Worm (Caenorhabditis elegans): ENCODE results near the gene T01C8.2.

Gene T01C8.2

DNA sequence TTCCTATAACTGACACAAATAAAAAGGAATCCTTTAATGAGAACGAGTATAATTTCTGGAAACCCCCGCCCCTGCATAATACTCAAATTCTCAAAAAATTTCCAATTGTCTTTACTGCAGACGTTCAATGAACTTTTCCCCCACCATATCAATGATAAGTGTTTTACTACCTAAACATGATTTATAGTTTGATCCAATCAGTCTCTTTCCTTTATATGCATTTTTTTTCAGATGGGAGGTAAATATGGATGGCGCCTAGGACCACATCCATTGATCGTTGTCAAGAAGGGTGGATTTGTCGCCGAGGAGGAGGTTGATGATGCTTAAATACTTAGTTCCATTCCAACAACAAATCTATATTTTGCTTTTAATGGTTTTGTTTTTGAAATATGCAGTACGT lies 914 bp downstream of the T01C8.2 start:
- no peak for TF ChIP-seq hlh-26 (GFP tag; conservative IDR thresholded peaks at IDR 0.05)
- TF ChIP-seq xnd-1 (tag; optimal IDR thresholded peaks at IDR 0.05): no peak
- no peak for TF ChIP-seq K12H6.12 (tag; optimal IDR thresholded peaks at IDR 0.05)
- no peak for TF ChIP-seq F49E8.2 (tag; optimal IDR thresholded peaks at IDR 0.05; ENCODE audit: insufficient read depth)
- no peak for TF ChIP-seq attf-5 (GFP tag; optimal IDR thresholded peaks at IDR 0.05)
- TF ChIP-seq dox-1 (GFP tag; IDR thresholded peaks at IDR 0.05): no peak
- no peak for TF ChIP-seq hsf-1 (GFP tag; IDR thresholded peaks at IDR 0.05)
- TF ChIP-seq ztf-22 (GFP tag; optimal IDR thresholded peaks at IDR 0.05): no peak
- no peak for TF ChIP-seq F39B2.1 (GFP tag; IDR thresholded peaks at IDR 0.05)
- TF ChIP-seq nfyb-1 (GFP tag; IDR thresholded peaks at IDR 0.05): no peak
- TF ChIP-seq C06A6.2 (GFP tag; conservative IDR thresholded peaks at IDR 0.05): no peak
- TF ChIP-seq mel-28 (tag; optimal IDR thresholded peaks at IDR 0.05; ENCODE audit: borderline replicate concordance): no peak
- no peak for TF ChIP-seq bed-1 (GFP tag; IDR thresholded peaks at IDR 0.05)
- TF ChIP-seq egl-18 (GFP tag; IDR thresholded peaks at IDR 0.05): no peak
- TF ChIP-seq lin-26 (GFP tag; IDR thresholded peaks at IDR 0.05): no peak
- TF ChIP-seq nhr-90 (tag; optimal IDR thresholded peaks at IDR 0.05): no peak
- no peak for TF ChIP-seq repo-1 (tag; optimal IDR thresholded peaks at IDR 0.05)
- no peak for TF ChIP-seq ztf-26 (tag; optimal IDR thresholded peaks at IDR 0.05)

DNA sequence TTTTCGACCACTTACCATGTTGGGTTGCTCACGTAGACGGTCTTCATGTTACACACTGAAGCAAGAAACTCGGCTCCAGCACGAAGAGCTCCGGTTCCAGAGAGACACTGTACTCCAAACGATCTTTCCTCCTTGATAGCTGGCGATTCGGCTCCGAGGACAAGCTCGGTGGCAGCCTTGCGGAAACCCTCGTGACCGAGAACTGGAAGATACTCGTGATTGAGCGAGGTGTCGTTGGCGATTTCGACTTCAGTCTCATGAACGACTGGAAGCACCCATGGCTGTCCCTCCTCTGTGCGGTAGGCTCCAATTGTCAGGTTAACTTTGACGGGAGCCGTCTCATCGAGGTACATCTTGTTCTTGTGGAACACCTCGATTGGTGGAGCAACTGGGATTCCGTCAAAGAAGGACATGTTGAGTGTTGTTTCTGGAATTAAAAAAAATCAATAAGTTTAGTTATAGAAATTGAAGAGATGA lies 6.5 kb downstream of the T01C8.2 start, which contains the start of gene got-1.2:
Gene got-1.2 (minus strand): TSS at position 427 of the 477 bp plus-strand sequence.
- TF ChIP-seq T26A5.8 (tag; optimal IDR thresholded peaks at IDR 0.05): no peak
- peak; percentile 64 for TF ChIP-seq zfh-2 (GFP tag; conservative IDR thresholded peaks at IDR 0.05)
- TF ChIP-seq ZK185.1 (tag; optimal IDR thresholded peaks at IDR 0.05; ENCODE audit: poor library complexity, severe bottlenecking): no peak
- no peak for TF ChIP-seq zim-3 (tag; optimal IDR thresholded peaks at IDR 0.05)
- TF ChIP-seq Y79H2A.3 (GFP tag; conservative IDR thresholded peaks at IDR 0.05): no peak

DNA sequence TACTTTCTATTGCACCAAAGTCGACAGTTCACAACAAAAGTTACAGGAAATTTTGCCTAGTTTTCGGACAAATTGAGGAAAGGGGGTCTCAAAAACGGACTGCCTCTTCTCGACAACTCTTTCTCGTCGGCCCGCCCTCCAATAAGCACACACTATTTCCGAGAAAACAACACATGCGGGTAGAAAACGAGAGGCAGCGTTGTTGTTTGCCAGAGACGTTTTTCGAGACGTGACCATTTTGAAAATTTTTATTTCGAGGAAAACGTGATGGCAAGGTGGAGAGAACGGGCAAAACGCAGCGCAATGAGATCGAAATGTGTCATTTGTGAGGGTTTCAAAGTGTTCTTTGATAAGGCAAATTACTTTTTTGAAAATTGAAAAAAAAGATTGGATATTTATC lies 7.2 kb downstream of the T01C8.2 start:
- TF ChIP-seq ceh-79 (tag; optimal IDR thresholded peaks at IDR 0.05) (no peak), cebp-1 (GFP tag; IDR thresholded peaks at IDR 0.05) (no peak), cebp-1 (tag; optimal IDR thresholded peaks at IDR 0.05) (peak; percentile 60), pha-4 (tag; optimal IDR thresholded peaks at IDR 0.05) (peak; percentile 21), zfh-2 (GFP tag; conservative IDR thresholded peaks at IDR 0.05) (peak; percentile 36; the same call in 1 of the 2 replicates), lir-1 (GFP tag; conservative IDR thresholded peaks at IDR 0.05) (0 out of 2 replicates have a peak, but pooled peaks have one; percentile 40), lin-40 (tag; optimal IDR thresholded peaks at IDR 0.05) (peak; percentile 25), attf-5 (GFP tag; optimal IDR thresholded peaks at IDR 0.05) (peak; percentile 11), nfya-1 (tag; optimal IDR thresholded peaks at IDR 0.05; ENCODE audit: borderline replicate concordance, insufficient read depth) (no peak), fkh-3 (tag; optimal IDR thresholded peaks at IDR 0.05) (no peak), attf-6 (GFP tag; IDR thresholded peaks at IDR 0.05) (no peak), hmg-1.2 (GFP tag; IDR thresholded peaks at IDR 0.05) (peak; percentile 46; the same call in 1 of the 2 replicates)

DNA sequence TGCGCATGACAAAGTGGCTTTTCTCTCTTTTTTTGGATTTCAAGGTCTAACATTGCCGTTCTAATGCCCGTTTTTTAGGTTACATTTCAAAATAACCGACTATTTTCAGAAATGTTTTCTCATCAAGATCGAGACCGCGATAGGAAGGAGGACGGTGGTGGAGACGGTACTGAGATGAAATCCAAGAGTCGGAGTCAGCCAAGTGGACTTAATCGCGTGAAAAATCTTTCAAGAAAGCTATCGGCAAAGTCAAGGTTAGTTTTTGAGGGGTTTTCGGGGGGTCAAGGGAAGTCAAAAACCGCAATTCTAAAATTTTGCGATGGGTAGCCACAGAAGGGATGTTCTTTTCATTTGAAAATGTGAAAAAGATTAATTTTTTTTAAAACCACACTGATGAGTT lies 9.7 kb downstream of the T01C8.2 start, which contains the start of gene aak-2:
Gene aak-2 (plus strand): TSS at position 110 of the 400 bp plus-strand sequence.
- TF ChIP-seq ztf-25 (GFP tag; IDR thresholded peaks at IDR 0.05) (no peak), Y53F4B.3 (GFP tag; IDR thresholded peaks at IDR 0.05) (no peak), F52B5.7 (tag; optimal IDR thresholded peaks at IDR 0.05) (no peak), ceh-79 (tag; optimal IDR thresholded peaks at IDR 0.05) (no peak), dox-1 (GFP tag; IDR thresholded peaks at IDR 0.05) (no peak), hmg-1.2 (GFP tag; IDR thresholded peaks at IDR 0.05) (no peak)
